Fruit fly (Drosophila melanogaster) whole organism, pupa: ENCODE measurements around the gene CG46465.

ENCODE experiments used
- CG10348 ChIP-seq: fragments of 200-800 bp; sonication (Bioruptor generic); IDR thresholded peaks from 2 replicates; pipeline ENCODE4 v1.3.6; 2022; ENCODE audit warnings: missing biosample characterization, missing genetic modification characterization
- CG13204 ChIP-seq: fragments of 200-800 bp; sonication (Bioruptor generic); optimal IDR thresholded peaks from 2 replicates; lab custom pipeline; 2018; ENCODE audit warnings: missing biosample characterization, mild to moderate bottlenecking, missing genetic modification characterization, moderate library complexity
- CG14655 ChIP-seq: fragments of 200-800 bp; sonication (Bioruptor generic); optimal IDR thresholded peaks from 3 replicates; lab custom pipeline; 2017; ENCODE audit warnings: mild to moderate bottlenecking, missing biosample characterization, missing genetic modification reagents, missing genetic modification characterization
- CG32121 ChIP-seq: fragments of 200-800 bp; sonication (Bioruptor generic); IDR thresholded peaks from 2 replicates; pipeline ENCODE4 v1.3.6; 2022; ENCODE audit warnings: missing biosample characterization, missing genetic modification characterization
- CG34367 ChIP-seq: fragments of 200-800 bp; sonication (Bioruptor generic); optimal IDR thresholded peaks from 2 replicates; lab custom pipeline; 2018; ENCODE audit warnings: missing biosample characterization, mild to moderate bottlenecking, missing genetic modification characterization
- CG4496 ChIP-seq: fragments of 200-800 bp; sonication (Bioruptor generic); IDR thresholded peaks from 3 replicates; pipeline ENCODE4 v1.3.6; 2022; ENCODE audit warnings: missing biosample characterization, missing genetic modification characterization
- CG8301 ChIP-seq: fragments of 200-800 bp; sonication (Bioruptor generic); optimal IDR thresholded peaks from 2 replicates; lab custom pipeline; 2018; ENCODE audit warnings: missing biosample characterization, mild to moderate bottlenecking, missing genetic modification characterization
- D1 ChIP-seq: fragments of 200-800 bp; sonication (Bioruptor generic); optimal IDR thresholded peaks from 2 replicates; lab custom pipeline; 2018; ENCODE audit warnings: missing biosample characterization, mild to moderate bottlenecking, missing genetic modification characterization, moderate library complexity
- EcR ChIP-seq: fragments of 200-800 bp; sonication (Bioruptor generic); optimal IDR thresholded peaks from 3 replicates; lab custom pipeline; 2019; ENCODE audit warnings: missing biosample characterization, missing genetic modification characterization, mild to moderate bottlenecking, moderate library complexity, missing genetic modification reagents
- Ets98B ChIP-seq: fragments of 200-800 bp; sonication (Bioruptor generic); IDR thresholded peaks from 2 replicates; pipeline ENCODE4 v1.3.6; 2022; ENCODE audit warnings: missing biosample characterization, missing genetic modification characterization
- Pif1A ChIP-seq: fragments of 200-800 bp; sonication (Bioruptor generic); optimal IDR thresholded peaks from 3 replicates; lab custom pipeline; 2016; ENCODE audit warnings: missing biosample characterization, missing genetic modification characterization
- Snoo ChIP-seq: fragments of 200-800 bp; sonication (Bioruptor generic); optimal IDR thresholded peaks from 3 replicates; lab custom pipeline; 2017; ENCODE audit warnings: missing biosample characterization, mild to moderate bottlenecking, missing genetic modification characterization, inconsistent platforms
- fd96Ca ChIP-seq: fragments of 200-800 bp; sonication (Bioruptor generic); IDR thresholded peaks from 3 replicates; pipeline ENCODE4 v1.3.6; 2022; ENCODE audit warnings: missing biosample characterization, missing genetic modification characterization
- rn ChIP-seq: fragments of 200-800 bp; sonication (Bioruptor generic); IDR thresholded peaks from 2 replicates; pipeline ENCODE4 v1.3.6; 2022; ENCODE audit warnings: missing biosample characterization, missing genetic modification characterization

The CG46465 gene

dm6 chr2L:19037011-19037410, 44.7 kb downstream of the CG46465 start:
- TF ChIP-seq CG34367 (tag; lab: Kevin White, UChicago) (no peak), rn (GFP tag; lab: Robert Waterston, UW) (no peak), CG4496 (GFP tag; lab: Robert Waterston, UW) (no peak), CG14655 (GFP tag; lab: Kevin White, UChicago) (no peak), Snoo (no peak), D1 (tag; lab: Kevin White, UChicago) (no peak), CG32121 (GFP tag; lab: Robert Waterston, UW) (peak; percentile 27; the same call in 1 of the 2 replicates), Ets98B (no peak)

- TF ChIP-seq D1 (tag; lab: Kevin White, UChicago) (no peak), CG13204 (GFP tag; lab: Kevin White, UChicago) (no peak), fd96Ca (GFP tag; lab: Robert Waterston, UW) (no peak), CG4496 (GFP tag; lab: Robert Waterston, UW) (peak; percentile 26; the same call in 1 of the 3 replicates), EcR (GFP tag; lab: Kevin White, UChicago) (no peak)
- TF ChIP-seq, all 21 proteins: peak for 1
Measured at dm6 chr2L:19037455-19037854, 45.2 kb downstream of the CG46465 start.

DNA sequence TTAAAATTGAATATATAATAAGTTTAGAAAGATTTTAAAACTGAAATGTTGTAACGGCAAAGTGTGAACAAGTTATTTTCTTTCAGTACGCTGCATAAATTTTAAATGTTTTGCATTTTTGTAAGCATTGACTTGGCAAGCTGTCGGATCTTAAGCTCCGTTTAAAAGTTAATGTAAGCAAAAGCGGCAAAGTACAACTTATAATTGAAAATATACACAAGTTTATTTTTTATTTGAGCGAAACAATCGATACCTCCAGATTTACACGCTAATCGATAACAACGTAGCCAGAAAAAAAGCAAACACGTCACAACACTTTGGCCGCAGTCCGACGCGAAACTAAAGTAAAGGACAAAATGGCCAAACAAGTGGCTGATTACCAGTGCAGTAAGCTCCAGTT, 49.3 kb downstream of the CG46465 start, which contains the start of gene Catsup:
Catsup (plus strand) TSS at position 273 of the 400 bp plus-strand sequence.
- TF ChIP-seq fd96Ca (GFP tag; lab: Robert Waterston, UW) (no peak), CG10348 (GFP tag; lab: Robert Waterston, UW) (no peak), CG32121 (GFP tag; lab: Robert Waterston, UW) (no peak), CG8301 (tag; lab: Kevin White, UChicago) (no peak), CG4496 (GFP tag; lab: Robert Waterston, UW) (no peak), CG34367 (tag; lab: Kevin White, UChicago) (no peak), CG14655 (GFP tag; lab: Kevin White, UChicago) (no peak), CG13204 (GFP tag; lab: Kevin White, UChicago) (no peak), Pif1A (GFP tag; lab: Kevin White, UChicago) (no peak)
